Worm (Caenorhabditis elegans) whole organism, young adult: ENCODE results near the gene C14C10.1.

Experiments used
- B0019.2 ChIP-seq: fragments of 200-800 bp; sonication (Bioruptor generic); conservative IDR thresholded peaks from 2 replicates; pipeline ENCODE4 v1.3.6; 2022; ENCODE audit warnings: missing genetic modification reagents, missing genetic modification characterization, missing compliant biosample characterization
- C06A6.2 ChIP-seq: fragments of 200-800 bp; sonication (Bioruptor generic); conservative IDR thresholded peaks from 2 replicates; pipeline ENCODE4 v1.3.6; 2022; ENCODE audit warnings: missing genetic modification characterization, missing compliant biosample characterization
- C17E4.6 ChIP-seq: fragments of 200-800 bp; sonication (Bioruptor generic); IDR thresholded peaks from 2 replicates; pipeline ENCODE4 v1.3.6; 2022; ENCODE audit warnings: missing genetic modification reagents, missing genetic modification characterization, missing compliant biosample characterization
- K12H6.12 ChIP-seq: fragments of 200-800 bp; sonication (Bioruptor generic); optimal IDR thresholded peaks from 2 replicates; lab custom pipeline; 2018; ENCODE audit warnings: mild to moderate bottlenecking, missing genetic modification characterization, missing compliant biosample characterization
- T26A5.8 ChIP-seq: sonication (generic microtip); optimal IDR thresholded peaks from 2 replicates; lab custom pipeline; 2016; ENCODE audit warnings: missing genetic modification characterization, missing compliant biosample characterization
- Y53G8AR.9 ChIP-seq: fragments of 200-800 bp; sonication (Bioruptor generic); conservative IDR thresholded peaks from 2 replicates; pipeline ENCODE4 v1.3.6; 2022; ENCODE audit warnings: missing genetic modification reagents, missing genetic modification characterization, missing compliant biosample characterization
- Y56A3A.18 ChIP-seq: fragments of 200-800 bp; sonication (Bioruptor generic); IDR thresholded peaks from 2 replicates; pipeline ENCODE4 v1.3.6; 2022; ENCODE audit warnings: missing genetic modification reagents, missing genetic modification characterization, missing compliant biosample characterization
- Y67H2A.10 ChIP-seq: fragments of 200-800 bp; sonication (Bioruptor generic); conservative IDR thresholded peaks from 2 replicates; pipeline ENCODE4 v1.3.6; 2022; ENCODE audit warnings: missing genetic modification reagents, missing genetic modification characterization, missing compliant biosample characterization
- athp-1 ChIP-seq: sonication (generic microtip); optimal IDR thresholded peaks from 2 replicates; lab custom pipeline; 2017; ENCODE audit warnings: mild to moderate bottlenecking, missing genetic modification characterization, missing compliant biosample characterization
- attf-5 ChIP-seq: fragments of 200-800 bp; sonication (Bioruptor generic); optimal IDR thresholded peaks from 2 replicates; lab custom pipeline; 2018; ENCODE audit warnings: mild to moderate bottlenecking, missing genetic modification characterization, missing compliant biosample characterization
- cebp-1 ChIP-seq, 2 experiments: fragments of 200-800 bp in 1 of 2; sonication (Bioruptor generic) in 1 of 2; sonication (generic microtip) in 1 of 2; IDR thresholded peaks in 1 of 2; optimal IDR thresholded peaks in 1 of 2; 2 replicates each; pipeline versions ENCODE4 v1.3.6 to Lab custom; 2017 to 2022; ENCODE audit warnings: missing compliant biosample characterization in 2 of 2, missing genetic modification characterization in 2 of 2, mild to moderate bottlenecking in 1 of 2, missing genetic modification reagents in 1 of 2, moderate library complexity in 1 of 2
- ceh-91 ChIP-seq: fragments of 200-800 bp; sonication (Bioruptor generic); IDR thresholded peaks from 2 replicates; pipeline ENCODE4 v1.3.6; 2022; ENCODE audit warnings: missing genetic modification reagents, missing genetic modification characterization, missing compliant biosample characterization
- chd-7 ChIP-seq: sonication (generic microtip); optimal IDR thresholded peaks from 2 replicates; lab custom pipeline; 2016; ENCODE audit warnings: mild to moderate bottlenecking, missing genetic modification characterization, moderate library complexity, missing compliant biosample characterization
- efl-1 ChIP-seq: fragments of 150-350 bp; optimal IDR thresholded peaks from 2 replicates; lab custom pipeline; 2014; ENCODE audit warnings: missing biosample characterization, missing genetic modification reagents, missing genetic modification characterization
- egrh-3 ChIP-seq: fragments of 200-800 bp; sonication (Bioruptor generic); IDR thresholded peaks from 2 replicates; pipeline ENCODE4 v1.3.6; 2022; ENCODE audit warnings: missing genetic modification reagents, missing genetic modification characterization, missing compliant biosample characterization
- ekl-4 ChIP-seq: fragments of 200-800 bp; sonication (Bioruptor generic); IDR thresholded peaks from 2 replicates; pipeline ENCODE4 v1.3.6; 2022; ENCODE audit warnings: missing genetic modification reagents, missing genetic modification characterization, missing compliant biosample characterization
- ets-4 ChIP-seq: fragments of 200-800 bp; sonication (Bioruptor generic); optimal IDR thresholded peaks from 2 replicates; lab custom pipeline; 2018; ENCODE audit warnings: mild to moderate bottlenecking, missing genetic modification characterization, missing compliant biosample characterization
- hmg-1.2 ChIP-seq: fragments of 200-800 bp; sonication (Bioruptor generic); IDR thresholded peaks from 2 replicates; pipeline ENCODE4 v1.3.6; 2022; ENCODE audit warnings: missing genetic modification reagents, missing genetic modification characterization, missing compliant biosample characterization
- lag-1 ChIP-seq: fragments of 200-800 bp; sonication (Bioruptor generic); IDR thresholded peaks from 2 replicates; pipeline ENCODE4 v1.3.6; 2022; ENCODE audit warnings: missing genetic modification reagents, missing genetic modification characterization, missing compliant biosample characterization
- let-607 ChIP-seq, 2 experiments: fragments of 200-800 bp in 1 of 2; sonication (Bioruptor generic) in 1 of 2; sonication (generic microtip) in 1 of 2; optimal IDR thresholded peaks; 2 replicates each; lab custom pipeline; 2016 to 2018; ENCODE audit warnings: mild to moderate bottlenecking in 2 of 2, missing compliant biosample characterization in 2 of 2, missing genetic modification characterization in 2 of 2, moderate library complexity in 2 of 2, missing genotype in 1 of 2
- lin-26 ChIP-seq: fragments of 200-800 bp; sonication (Bioruptor generic); IDR thresholded peaks from 2 replicates; pipeline ENCODE4 v1.3.6; 2022; ENCODE audit warnings: missing genetic modification reagents, missing genetic modification characterization, missing compliant biosample characterization
- lin-40 ChIP-seq: sonication (generic microtip); optimal IDR thresholded peaks from 2 replicates; lab custom pipeline; 2016; ENCODE audit warnings: missing genetic modification characterization, mild to moderate bottlenecking, missing compliant biosample characterization, missing genotype, missing genetic modification reagents
- lin-54 ChIP-seq: fragments of 200-800 bp; sonication (Bioruptor generic); optimal IDR thresholded peaks from 2 replicates; lab custom pipeline; 2018; ENCODE audit warnings: mild to moderate bottlenecking, missing genetic modification characterization, missing compliant biosample characterization
- madf-8 ChIP-seq: fragments of 200-800 bp; sonication (Bioruptor generic); conservative IDR thresholded peaks from 2 replicates; pipeline ENCODE4 v1.3.6; 2022; ENCODE audit warnings: missing genetic modification reagents, missing genetic modification characterization, missing compliant biosample characterization
- mes-4 ChIP-seq: sonication (generic microtip); optimal IDR thresholded peaks from 2 replicates; lab custom pipeline; 2016; ENCODE audit warnings: missing genotype, missing genetic modification characterization, missing compliant biosample characterization
- nhr-80 ChIP-seq: sonication (generic microtip); optimal IDR thresholded peaks from 2 replicates; lab custom pipeline; 2016; ENCODE audit warnings: missing genetic modification characterization, missing compliant biosample characterization
- pbrm-1 ChIP-seq: fragments of 200-800 bp; sonication (Bioruptor generic); IDR thresholded peaks from 2 replicates; pipeline ENCODE4 v1.3.6; 2022; ENCODE audit warnings: missing genetic modification reagents, missing genetic modification characterization, missing compliant biosample characterization
- rcor-1 ChIP-seq: fragments of 200-800 bp; sonication (Bioruptor generic); IDR thresholded peaks from 2 replicates; pipeline ENCODE4 v1.3.6; 2022; ENCODE audit warnings: missing genetic modification reagents, missing genetic modification characterization, missing compliant biosample characterization
- repo-1 ChIP-seq: sonication (generic microtip); optimal IDR thresholded peaks from 2 replicates; lab custom pipeline; 2017; ENCODE audit warnings: mild to moderate bottlenecking, missing genetic modification characterization, missing compliant biosample characterization
- rpc-1 ChIP-seq, 2 experiments: fragments of 150-350 bp in 1 of 2; sonication (generic microtip) in 1 of 2; optimal IDR thresholded peaks; 2 replicates each; lab custom pipeline; 2014 to 2018; ENCODE audit warnings: missing biosample characterization in 1 of 2, missing genetic modification characterization in 1 of 2, missing genetic modification reagents in 1 of 2, missing genotype in 1 of 2
- sdz-38 ChIP-seq: sonication (generic microtip); optimal IDR thresholded peaks from 2 replicates; lab custom pipeline; 2016; ENCODE audit warnings: missing genotype, missing genetic modification characterization, missing compliant biosample characterization
- snpc-3.4 ChIP-seq: sonication (generic microtip); optimal IDR thresholded peaks from 2 replicates; lab custom pipeline; 2017; ENCODE audit warnings: missing genetic modification characterization, mild to moderate bottlenecking, missing compliant biosample characterization, antibody characterized with exemption, moderate library complexity, missing genotype, missing genetic modification reagents
- tbx-9 ChIP-seq: sonication (generic microtip); optimal IDR thresholded peaks from 2 replicates; lab custom pipeline; 2016; ENCODE audit warnings: borderline replicate concordance, missing genetic modification characterization, inconsistent platforms, missing compliant biosample characterization
- unc-130 ChIP-seq: sonication (generic microtip); optimal IDR thresholded peaks from 2 replicates; lab custom pipeline; 2016; ENCODE audit warnings: missing genetic modification reagents, missing genetic modification characterization, missing compliant biosample characterization
- zim-3 ChIP-seq: sonication (generic microtip); optimal IDR thresholded peaks from 2 replicates; lab custom pipeline; 2017; ENCODE audit warnings: mild to moderate bottlenecking, missing genetic modification characterization, moderate library complexity, missing compliant biosample characterization
- ztf-18 ChIP-seq: sonication (generic microtip); optimal IDR thresholded peaks from 2 replicates; lab custom pipeline; 2016; ENCODE audit warnings: missing genotype, mild to moderate bottlenecking, missing genetic modification characterization, missing compliant biosample characterization
- ztf-6 ChIP-seq: fragments of 200-800 bp; sonication (Bioruptor generic); IDR thresholded peaks from 2 replicates; pipeline ENCODE4 v1.3.6; 2022; ENCODE audit warnings: missing genetic modification reagents, missing genetic modification characterization, missing compliant biosample characterization

C14C10.1 gene

ce11 chrV:12596795-12597194 is 8.7 kb downstream of the C14C10.1 start (continued):
- TF ChIP-seq Y53G8AR.9 (GFP tag; lab: Robert Waterston, UW), result no peak
- peak; percentile 25 for TF ChIP-seq attf-5 (GFP tag; lab: Kevin White, UChicago)
- peak; percentile 6 to 48 for TF ChIP-seq let-607 (tag; optimal IDR thresholded peaks at IDR 0.05; lab: Kevin White, UChicago)
- TF ChIP-seq Y67H2A.10 (GFP tag; lab: Robert Waterston, UW), result no peak
- no peak for TF ChIP-seq ceh-91 (GFP tag; lab: Robert Waterston, UW)
- TF ChIP-seq pbrm-1, result peak; percentile 43; the same call in 1 of the 2 replicates
- no peak for TF ChIP-seq B0019.2 (GFP tag; lab: Robert Waterston, UW)
- TF ChIP-seq unc-130, result peak; percentile 2
- peak; percentile 61 for TF ChIP-seq lin-54 (GFP tag; lab: Kevin White, UChicago)
- TF ChIP-seq, all 124 proteins: peak for 61

DNA sequence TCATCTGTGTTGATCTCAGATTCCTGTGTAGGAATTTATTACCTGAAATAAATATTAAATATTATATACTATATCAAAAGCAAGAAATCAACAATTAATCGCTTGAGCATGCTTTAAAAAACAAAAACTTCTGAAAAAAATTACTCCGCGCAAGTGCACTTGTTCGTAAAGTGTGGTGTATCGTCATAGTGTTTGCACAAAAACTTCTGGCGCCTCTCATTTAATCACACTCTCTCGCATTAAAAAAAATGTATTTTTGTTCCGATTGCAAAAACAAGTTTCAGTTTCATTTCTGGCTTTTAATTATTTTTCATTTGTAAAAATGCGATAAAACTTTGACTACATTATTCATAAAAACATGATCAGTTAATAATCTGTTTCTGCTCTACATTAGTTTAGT is 11.0 kb downstream of the C14C10.1 start, which contains the start of the genes C14C10.10 and ril-2:
TSS of gene C14C10.10 (minus strand) at position 19 of the 400 bp plus-strand sequence.
TSS of gene ril-2 (minus strand) at position 48 of the 400 bp plus-strand sequence.
- TF ChIP-seq pbrm-1, result no peak
- TF ChIP-seq snpc-3.4, result no peak
- TF ChIP-seq hmg-1.2 (GFP tag; lab: Robert Waterston, UW), result peak; percentile 94
- TF ChIP-seq C06A6.2 (GFP tag; lab: Robert Waterston, UW), result no peak
- no peak for TF ChIP-seq efl-1 (GFP tag; lab: Kevin White, UChicago)
- TF ChIP-seq sdz-38 (tag; lab: Kevin White, UChicago), result no peak

ce11 chrV:12599510-12600242 is 11.5 kb downstream of the C14C10.1 start, which contains the start of gene C14C10.5:
Gene C14C10.5 (plus strand): TSS chrV:12600192.
- TF ChIP-seq lin-40, result peak; percentile 26
- no peak for TF ChIP-seq ekl-4 (GFP tag; lab: Robert Waterston, UW)
- TF ChIP-seq ztf-18 (tag; lab: Kevin White, UChicago), result peak; percentile 88
- TF ChIP-seq nhr-80 (tag; lab: Kevin White, UChicago), result peak; percentile 63
- TF ChIP-seq cebp-1 (GFP tag; IDR thresholded peaks at IDR 0.05; lab: Robert Waterston, UW), result no peak
- peak; percentile 42 for TF ChIP-seq cebp-1 (tag; optimal IDR thresholded peaks at IDR 0.05; lab: Kevin White, UChicago)
- TF ChIP-seq ztf-6, result no peak
- no peak for TF ChIP-seq repo-1 (tag; lab: Kevin White, UChicago)
- TF ChIP-seq attf-5 (GFP tag; lab: Kevin White, UChicago), result peak; percentile 73

DNA sequence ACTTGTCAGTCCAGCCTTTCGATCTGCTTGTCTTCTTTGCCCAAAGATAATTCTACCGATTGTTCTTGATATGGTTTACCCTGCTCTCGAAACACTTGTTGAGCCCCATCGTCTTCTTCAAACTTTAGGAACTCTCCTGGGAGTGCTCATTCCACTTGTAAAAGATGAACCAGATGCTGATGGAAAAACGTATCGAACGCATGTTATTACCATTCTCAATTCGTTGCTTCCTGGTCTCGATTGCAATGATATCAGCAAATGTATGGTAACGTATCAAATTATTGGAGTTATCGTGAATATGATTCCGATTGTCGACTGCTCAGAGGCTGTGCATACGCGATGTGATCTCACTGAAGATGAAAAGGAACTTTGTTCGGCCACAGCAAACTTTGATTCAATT is 13.7 kb downstream of the C14C10.1 start:
- no peak for TF ChIP-seq C17E4.6 (GFP tag; lab: Robert Waterston, UW)
- TF ChIP-seq T26A5.8 (tag; lab: Kevin White, UChicago), result no peak
- no peak for TF ChIP-seq rpc-1 (optimal IDR thresholded peaks at IDR 0.05; lab: Kevin White, UChicago)
- no peak for TF ChIP-seq rpc-1 (tag; optimal IDR thresholded peaks at IDR 0.05; lab: Kevin White, UChicago)
- TF ChIP-seq rcor-1 (GFP tag; lab: Robert Waterston, UW), result no peak
- no peak for TF ChIP-seq ets-4 (GFP tag; lab: Kevin White, UChicago)
- no peak for TF ChIP-seq tbx-9 (tag; lab: Kevin White, UChicago)
- TF ChIP-seq mes-4, result no peak
- no peak for TF ChIP-seq K12H6.12 (tag; lab: Kevin White, UChicago)
- no peak for TF ChIP-seq madf-8 (GFP tag; lab: Robert Waterston, UW)
- no peak for TF ChIP-seq egrh-3 (GFP tag; lab: Robert Waterston, UW)
- TF ChIP-seq repo-1 (tag; lab: Kevin White, UChicago), result no peak
- no peak for TF ChIP-seq chd-7 (tag; lab: Kevin White, UChicago)
- no peak for TF ChIP-seq lag-1 (GFP tag; lab: Robert Waterston, UW)
- no peak for TF ChIP-seq lin-26 (GFP tag; lab: Robert Waterston, UW)
- no peak for TF ChIP-seq Y56A3A.18 (GFP tag; lab: Robert Waterston, UW)
- no peak for TF ChIP-seq athp-1 (tag; lab: Kevin White, UChicago)
- TF ChIP-seq zim-3 (tag; lab: Kevin White, UChicago), result no peak
